Fruit fly (Drosophila melanogaster): Measurements from ENCODE around the gene CG15543.

DNA sequence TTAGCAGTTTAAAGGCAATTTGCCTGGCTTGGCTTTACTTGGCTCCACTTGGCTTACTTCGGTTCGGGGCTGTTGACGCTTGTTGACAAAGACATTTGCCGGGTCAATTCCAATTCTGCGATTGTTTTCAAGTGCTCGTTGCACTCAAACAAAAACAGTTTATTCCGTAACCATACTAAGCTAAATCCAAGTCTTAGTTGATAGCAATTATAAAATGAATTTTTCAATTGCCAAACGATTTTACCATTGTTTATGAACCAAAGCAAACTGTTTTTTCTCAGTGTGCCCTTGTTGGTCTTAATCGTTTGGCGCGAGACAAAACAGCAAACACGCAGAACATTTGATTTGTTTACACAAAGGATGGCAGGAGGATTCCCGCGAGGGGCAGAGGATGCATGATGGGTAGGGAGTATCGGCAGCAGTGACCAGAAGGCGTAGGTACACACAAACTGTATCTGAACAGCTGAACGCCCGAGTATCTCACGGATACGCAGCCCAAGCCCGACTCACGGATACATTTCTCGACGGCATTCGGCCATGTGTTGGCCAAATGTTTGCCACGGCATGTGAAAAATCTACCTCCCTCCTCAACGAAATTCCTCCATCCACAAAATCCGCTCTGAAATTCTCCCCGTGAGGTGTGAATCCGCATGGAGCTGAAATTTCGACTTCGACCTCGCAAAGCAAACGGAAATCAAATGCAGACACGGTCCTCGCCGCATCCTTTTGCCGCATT is 12.0 kb downstream of the CG15543 start:
- no peak for TF ChIP-seq EcR (GFP tag; optimal IDR thresholded peaks at IDR 0.05)
- no peak for TF ChIP-seq CG8478 (optimal IDR thresholded peaks at IDR 0.05)
- no peak for TF ChIP-seq psq (optimal IDR thresholded peaks at IDR 0.05)
